Fruit fly (Drosophila melanogaster) whole organism, embryonic: ENCODE measurements around the gene CG31798.

Experiments used
- ATbp ChIP-seq: fragments of 200-800 bp; sonication (Bioruptor generic); optimal IDR thresholded peaks from 2 replicates; lab custom pipeline; 2017; ENCODE audit warnings: missing biosample characterization, mild to moderate bottlenecking, missing genetic modification characterization, missing genetic modification reagents
- Adf1 ChIP-seq: fragments of 200-800 bp; sonication (Bioruptor generic); IDR thresholded peaks from 2 replicates; pipeline ENCODE4 v1.3.6; 2022; ENCODE audit warnings: missing biosample characterization, missing genetic modification characterization
- B-H1 ChIP-seq: fragments of 200-800 bp; sonication (Bioruptor generic); IDR thresholded peaks from 3 replicates; pipeline ENCODE4 v1.3.6; 2022; ENCODE audit warnings: missing biosample characterization, missing genetic modification characterization
- CG10431 ChIP-seq: fragments of 200-800 bp; sonication (Bioruptor generic); optimal IDR thresholded peaks from 3 replicates; lab custom pipeline; 2018; ENCODE audit warnings: missing biosample characterization, mild to moderate bottlenecking, missing genetic modification characterization
- CG10565 ChIP-seq: fragments of 200-800 bp; sonication (Bioruptor generic); optimal IDR thresholded peaks from 3 replicates; lab custom pipeline; 2016; ENCODE audit warnings: missing biosample characterization, mild to moderate bottlenecking, missing genetic modification characterization
- CG12155 ChIP-seq: fragments of 200-800 bp; sonication (Bioruptor generic); optimal IDR thresholded peaks from 3 replicates; lab custom pipeline; 2016; ENCODE audit warnings: missing biosample characterization, missing genetic modification characterization
- CG13624 ChIP-seq: fragments of 200-800 bp; sonication (Bioruptor generic); optimal IDR thresholded peaks from 2 replicates; lab custom pipeline; 2016; ENCODE audit warnings: missing biosample characterization, missing genetic modification characterization
- CG16813 ChIP-seq: fragments of 200-800 bp; sonication (Bioruptor generic); IDR thresholded peaks from 3 replicates; pipeline ENCODE4 v1.3.6; 2022; ENCODE audit warnings: missing biosample characterization, missing genetic modification characterization; ENCODE audit not compliant: partially characterized antibody
- CG17328 ChIP-seq: fragments of 200-800 bp; sonication (Bioruptor generic); IDR thresholded peaks from 2 replicates; pipeline ENCODE4 v1.3.6; 2022; ENCODE audit warnings: missing biosample characterization, missing genetic modification characterization
- CG17385 ChIP-seq: fragments of 200-800 bp; sonication (Bioruptor generic); optimal IDR thresholded peaks from 3 replicates; lab custom pipeline; 2018; ENCODE audit warnings: missing biosample characterization, mild to moderate bottlenecking, missing genetic modification characterization
- CG18011 ChIP-seq: fragments of 200-800 bp; sonication (Bioruptor generic); optimal IDR thresholded peaks from 2 replicates; lab custom pipeline; 2017; ENCODE audit warnings: missing biosample characterization, missing genetic modification characterization, mild to moderate bottlenecking, moderate library complexity, missing genotype
- CG2129 ChIP-seq: fragments of 200-800 bp; sonication (Bioruptor generic); IDR thresholded peaks from 2 replicates; pipeline ENCODE4 v1.3.6; 2022; ENCODE audit warnings: missing biosample characterization, missing genetic modification characterization; ENCODE audit not compliant: partially characterized antibody
- CG2199 ChIP-seq: fragments of 200-800 bp; sonication (Bioruptor generic); IDR thresholded peaks from 3 replicates; pipeline ENCODE4 v1.3.6; 2022; ENCODE audit warnings: missing biosample characterization, missing genetic modification characterization
- CG2712 ChIP-seq: fragments of 200-800 bp; optimal IDR thresholded peaks from 3 replicates; lab custom pipeline; 2019; ENCODE audit warnings: missing biosample characterization, mild to moderate bottlenecking, missing genetic modification characterization, moderate library complexity
- CG4282 ChIP-seq: fragments of 200-800 bp; sonication (Bioruptor generic); optimal IDR thresholded peaks from 2 replicates; lab custom pipeline; 2016; ENCODE audit warnings: missing biosample characterization, missing genetic modification characterization
- CG4854 ChIP-seq: fragments of 200-800 bp; sonication (Bioruptor generic); optimal IDR thresholded peaks from 2 replicates; lab custom pipeline; 2016; ENCODE audit warnings: missing biosample characterization, missing genetic modification characterization, inconsistent platforms
- CG6813 ChIP-seq: fragments of 200-800 bp; sonication (Bioruptor generic); optimal IDR thresholded peaks from 2 replicates; lab custom pipeline; 2017; ENCODE audit warnings: missing biosample characterization, missing genetic modification characterization, mild to moderate bottlenecking, moderate library complexity, missing genetic modification reagents
- CG9437 ChIP-seq: fragments of 200-800 bp; sonication (Bioruptor generic); optimal IDR thresholded peaks from 2 replicates; lab custom pipeline; 2018; ENCODE audit warnings: missing biosample characterization, mild to moderate bottlenecking, missing genetic modification characterization
- Camta ChIP-seq: fragments of 200-800 bp; sonication (Bioruptor generic); optimal IDR thresholded peaks from 2 replicates; lab custom pipeline; 2016; ENCODE audit warnings: missing biosample characterization, missing genetic modification characterization
- Dp ChIP-seq: fragments of 200-800 bp; sonication (Bioruptor generic); optimal IDR thresholded peaks from 2 replicates; lab custom pipeline; 2018; ENCODE audit warnings: missing biosample characterization, mild to moderate bottlenecking, missing genetic modification characterization, moderate library complexity
- Meics ChIP-seq: fragments of 200-800 bp; sonication (Bioruptor generic); optimal IDR thresholded peaks from 2 replicates; lab custom pipeline; 2017; ENCODE audit warnings: missing biosample characterization, mild to moderate bottlenecking, missing genetic modification characterization
- NFAT ChIP-seq: fragments of 200-800 bp; sonication (Bioruptor generic); IDR thresholded peaks from 2 replicates; pipeline ENCODE4 v1.3.6; 2022; ENCODE audit warnings: missing biosample characterization, missing genetic modification characterization
- Nf-YB ChIP-seq: fragments of 200-800 bp; sonication (Bioruptor generic); optimal IDR thresholded peaks from 3 replicates; lab custom pipeline; 2019; ENCODE audit warnings: missing biosample characterization, mild to moderate bottlenecking, missing genetic modification characterization, moderate library complexity
- Poxn ChIP-seq: fragments of 200-800 bp; sonication (Bioruptor generic); IDR thresholded peaks from 2 replicates; pipeline ENCODE4 v1.3.6; 2022; ENCODE audit warnings: missing biosample characterization, missing genetic modification characterization
- Scr ChIP-seq: fragments of 200-800 bp; sonication (Bioruptor generic); IDR thresholded peaks from 2 replicates; pipeline ENCODE4 v1.3.6; 2022; ENCODE audit warnings: missing biosample characterization, missing genetic modification characterization; ENCODE audit not compliant: partially characterized antibody
- ara ChIP-seq: fragments of 200-800 bp; sonication (Bioruptor generic); IDR thresholded peaks from 2 replicates; pipeline ENCODE4 v1.3.6; 2022; ENCODE audit warnings: missing biosample characterization, missing genetic modification characterization
- crol ChIP-seq: fragments of 200-800 bp; sonication (Bioruptor generic); IDR thresholded peaks from 2 replicates; pipeline ENCODE4 v1.3.6; 2022; ENCODE audit warnings: missing biosample characterization, missing genetic modification characterization
- crp ChIP-seq, 2 experiments: fragments of 200-800 bp; sonication (Bioruptor generic); optimal IDR thresholded peaks; 2 replicates in 1 of 2; 3 replicates in 1 of 2; lab custom pipeline; 2017; ENCODE audit warnings: missing biosample characterization in 2 of 2, missing genetic modification characterization in 2 of 2, mild to moderate bottlenecking in 1 of 2, moderate library complexity in 1 of 2
- cwo ChIP-seq: fragments of 200-800 bp; sonication (Bioruptor generic); optimal IDR thresholded peaks from 3 replicates; lab custom pipeline; 2017; ENCODE audit warnings: missing biosample characterization, missing genetic modification characterization, mild to moderate bottlenecking, moderate library complexity, missing genetic modification reagents
- emc ChIP-seq: fragments of 200-800 bp; sonication (Bioruptor generic); optimal IDR thresholded peaks from 2 replicates; lab custom pipeline; 2016; ENCODE audit warnings: missing biosample characterization, missing genetic modification characterization
- ewg ChIP-seq: fragments of 200-800 bp; sonication (Bioruptor generic); optimal IDR thresholded peaks from 3 replicates; lab custom pipeline; 2017; ENCODE audit warnings: mild to moderate bottlenecking, missing biosample characterization, missing genetic modification reagents, missing genetic modification characterization
- gfzf ChIP-seq: fragments of 200-800 bp; sonication (Bioruptor generic); optimal IDR thresholded peaks from 2 replicates; lab custom pipeline; 2016; ENCODE audit warnings: missing biosample characterization, mild to moderate bottlenecking, missing genetic modification characterization, moderate library complexity
- gt ChIP-seq: fragments of 200-800 bp; sonication (Bioruptor generic); IDR thresholded peaks from 2 replicates; pipeline ENCODE4 v1.3.6; 2022; ENCODE audit warnings: missing biosample characterization, missing genetic modification characterization
- hkb ChIP-seq, 2 experiments: fragments of 200-800 bp in 1 of 2; fragments of >200 bp in 1 of 2; sonication (Bioruptor generic) in 1 of 2; IDR thresholded peaks in 1 of 2; optimal IDR thresholded peaks in 1 of 2; 2 replicates each; pipeline versions ENCODE4 v1.3.6 to Lab custom; 2017 to 2022; ENCODE audit warnings: missing biosample characterization in 1 of 2, missing genetic modification characterization in 1 of 2
- inv ChIP-seq: fragments of 200-800 bp; sonication (Bioruptor generic); IDR thresholded peaks from 2 replicates; pipeline ENCODE4 v1.3.6; 2022; ENCODE audit warnings: missing biosample characterization, missing genetic modification characterization; ENCODE audit not compliant: partially characterized antibody
- kah ChIP-seq: fragments of 200-800 bp; sonication (Bioruptor generic); optimal IDR thresholded peaks from 2 replicates; lab custom pipeline; 2018; ENCODE audit warnings: missing biosample characterization, mild to moderate bottlenecking, missing genetic modification characterization
- lab ChIP-seq: fragments of 200-800 bp; sonication (Bioruptor generic); optimal IDR thresholded peaks from 3 replicates; lab custom pipeline; 2017; ENCODE audit warnings: missing biosample characterization, missing genetic modification characterization, mild to moderate bottlenecking, moderate library complexity, missing genetic modification reagents
- lmd ChIP-seq: fragments of 200-800 bp; sonication (Bioruptor generic); IDR thresholded peaks from 2 replicates; pipeline ENCODE4 v1.3.6; 2022; ENCODE audit warnings: missing biosample characterization, missing genetic modification characterization
- lov ChIP-seq, 2 experiments: fragments of 200-800 bp in 1 of 2; fragments of >200 bp in 1 of 2; sonication (Bioruptor generic) in 1 of 2; IDR thresholded peaks in 1 of 2; optimal IDR thresholded peaks in 1 of 2; 2 replicates in 1 of 2; 3 replicates in 1 of 2; pipeline versions ENCODE4 v1.3.6 to Lab custom; 2017 to 2022; ENCODE audit warnings: missing biosample characterization in 1 of 2, missing genetic modification characterization in 1 of 2
- maf-S ChIP-seq: fragments of 200-800 bp; sonication (Bioruptor generic); optimal IDR thresholded peaks from 2 replicates; lab custom pipeline; 2016; ENCODE audit warnings: missing biosample characterization, missing genetic modification characterization
- mirr ChIP-seq: fragments of 200-800 bp; sonication (Bioruptor generic); optimal IDR thresholded peaks from 3 replicates; lab custom pipeline; 2018; ENCODE audit warnings: missing biosample characterization, mild to moderate bottlenecking, missing genetic modification characterization
- oc ChIP-seq: fragments of 200-800 bp; sonication (Bioruptor generic); optimal IDR thresholded peaks from 2 replicates; lab custom pipeline; 2018; ENCODE audit warnings: missing biosample characterization, mild to moderate bottlenecking, missing genetic modification characterization, moderate library complexity
- pros ChIP-seq: fragments of 200-800 bp; sonication (Bioruptor generic); optimal IDR thresholded peaks from 3 replicates; lab custom pipeline; 2019; ENCODE audit warnings: missing biosample characterization, mild to moderate bottlenecking, missing genetic modification characterization, moderate library complexity
- sd ChIP-seq: fragments of 200-800 bp; sonication (Bioruptor generic); optimal IDR thresholded peaks from 3 replicates; lab custom pipeline; 2018; ENCODE audit warnings: missing biosample characterization, mild to moderate bottlenecking, missing genetic modification characterization, moderate library complexity
- sens-2 ChIP-seq: fragments of 200-800 bp; sonication (Bioruptor generic); IDR thresholded peaks from 2 replicates; pipeline ENCODE4 v1.3.6; 2022; ENCODE audit warnings: missing biosample characterization, missing genetic modification characterization
- slp2 ChIP-seq: fragments of 200-800 bp; sonication (Bioruptor generic); optimal IDR thresholded peaks from 2 replicates; lab custom pipeline; 2016; ENCODE audit warnings: missing biosample characterization, missing genetic modification characterization
- tna ChIP-seq: fragments of 200-800 bp; sonication (Bioruptor generic); IDR thresholded peaks from 2 replicates; pipeline ENCODE4 v1.3.6; 2022; ENCODE audit warnings: missing biosample characterization, missing genetic modification characterization; ENCODE audit not compliant: partially characterized antibody

The CG31798 gene

DNA sequence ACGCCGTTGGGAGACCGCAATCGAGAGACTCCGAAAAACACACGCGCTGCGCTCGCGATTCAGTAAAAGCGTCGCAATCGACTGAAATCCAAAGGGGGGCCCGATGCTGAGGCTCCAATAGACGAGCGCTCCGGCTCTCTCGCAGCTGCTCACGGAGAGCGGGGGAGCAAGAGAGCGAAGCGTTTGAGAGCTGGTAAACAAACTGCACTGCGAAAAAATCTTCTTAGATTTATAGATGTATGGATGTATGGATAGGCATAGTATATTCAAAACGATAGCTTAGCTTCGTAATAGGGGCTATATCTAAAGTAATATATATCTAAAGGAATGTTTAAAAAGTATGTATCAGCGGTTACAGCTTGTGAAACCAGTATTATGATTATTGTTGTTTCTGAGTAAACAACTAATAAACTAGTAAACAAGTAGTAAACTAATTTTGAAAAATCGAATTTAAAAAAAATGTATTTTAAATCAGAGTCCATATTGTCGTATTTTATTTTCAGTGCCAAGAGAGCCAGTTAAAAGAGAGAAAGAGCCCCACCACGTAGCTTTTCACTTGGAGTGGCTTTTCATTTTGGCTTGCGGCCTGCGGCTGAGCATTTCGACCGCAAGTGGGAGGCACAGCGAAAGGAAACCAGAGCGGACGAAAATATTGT lies 29.6 kb downstream of the CG31798 start, which contains the start of the genes Alp12 and CG13085 (continued):
- peak; percentile 97 for TF ChIP-seq ATbp (GFP tag; lab: Kevin White, UChicago)
- peak; percentile 96 for TF ChIP-seq CG9437 (GFP tag; lab: Kevin White, UChicago)
- TF ChIP-seq B-H1 (GFP tag; lab: Robert Waterston, UW): peak; percentile 91
- peak; percentile 77 for TF ChIP-seq sens-2 (GFP tag; lab: Robert Waterston, UW)
- TF ChIP-seq CG6813 (GFP tag; lab: Kevin White, UChicago): peak; percentile 97
- TF ChIP-seq pros (GFP tag; lab: Kevin White, UChicago): peak; percentile 82
- TF ChIP-seq gt: peak; percentile 90
- TF ChIP-seq Meics (GFP tag; lab: Kevin White, UChicago): peak; percentile 99
- peak; percentile 83 for TF ChIP-seq Adf1
- TF ChIP-seq oc (tag; lab: Kevin White, UChicago): peak; percentile 95
- peak; percentile 75 for TF ChIP-seq CG10565 (GFP tag; lab: Kevin White, UChicago)
- TF ChIP-seq CG4854 (GFP tag; lab: Kevin White, UChicago): peak; percentile 91
- peak; percentile 90 for TF ChIP-seq Nf-YB (GFP tag; lab: Kevin White, UChicago)
- peak; percentile 92 for TF ChIP-seq NFAT (GFP tag; lab: Robert Waterston, UW)
- peak; percentile 76 for TF ChIP-seq crol (GFP tag; lab: Robert Waterston, UW)
- TF ChIP-seq Dp: peak; percentile 31
- peak; percentile 86 for TF ChIP-seq emc
- TF ChIP-seq CG17328 (GFP tag; lab: Robert Waterston, UW): peak; percentile 93
- TF ChIP-seq Scr: no peak
- peak; percentile 98 for TF ChIP-seq CG17385 (GFP tag; lab: Kevin White, UChicago)
- peak; percentile 95 for TF ChIP-seq ara (GFP tag; lab: Robert Waterston, UW)
- TF ChIP-seq CG2199 (GFP tag; lab: Robert Waterston, UW): 0 out of 3 replicates have a peak, but pooled peaks have one; percentile 86
- TF ChIP-seq CG2712: peak; percentile 99
- TF ChIP-seq gfzf (GFP tag; lab: Kevin White, UChicago): peak; percentile 0
- peak; percentile 93 for TF ChIP-seq sd
- TF ChIP-seq mirr (GFP tag; lab: Kevin White, UChicago): peak; percentile 94
- TF ChIP-seq ewg: peak; percentile 96
- no peak for TF ChIP-seq CG16813 (GFP tag; lab: Robert Waterston, UW)
- TF ChIP-seq CG2129 (GFP tag; lab: Robert Waterston, UW): no peak
- peak; percentile 93 for TF ChIP-seq kah
- TF ChIP-seq tna: peak; percentile 15; the same call in 1 of the 2 replicates
- TF ChIP-seq hkb (optimal IDR thresholded peaks at IDR 0.05; lab: Kevin White, UChicago): no peak
- TF ChIP-seq hkb (GFP tag; IDR thresholded peaks at IDR 0.05; lab: Robert Waterston, UW): peak; percentile 97
- no peak for TF ChIP-seq inv (GFP tag; lab: Robert Waterston, UW)
- peak; percentile 96 for TF ChIP-seq CG13624
- TF ChIP-seq lab (GFP tag; lab: Kevin White, UChicago): peak; percentile 99
- peak; percentile 98 for TF ChIP-seq lmd (GFP tag; lab: Robert Waterston, UW)
- TF ChIP-seq CG18011 (GFP tag; lab: Kevin White, UChicago): peak; percentile 89
- no peak for TF ChIP-seq lov (optimal IDR thresholded peaks at IDR 0.05; lab: Kevin White, UChicago)
- peak; percentile 79; the same call in 2 of the 3 replicates for TF ChIP-seq lov (GFP tag; IDR thresholded peaks at IDR 0.05; lab: Robert Waterston, UW)
- peak; percentile 96 for TF ChIP-seq Camta
- TF ChIP-seq CG12155 (GFP tag; lab: Kevin White, UChicago): peak; percentile 95
- TF ChIP-seq maf-S (GFP tag; lab: Kevin White, UChicago): peak; percentile 91
- TF ChIP-seq crp (GFP tag; optimal IDR thresholded peaks at IDR 0.05; lab: Kevin White, UChicago): peak in 1 of 2 experiments; percentile 73
- TF ChIP-seq slp2 (GFP tag; lab: Kevin White, UChicago): peak; percentile 92
- TF ChIP-seq CG4282 (GFP tag; lab: Kevin White, UChicago): peak; percentile 70
- TF ChIP-seq CG10431 (GFP tag; lab: Kevin White, UChicago): peak; percentile 96
- peak; percentile 89 for TF ChIP-seq Poxn (GFP tag; lab: Robert Waterston, UW)
- TF ChIP-seq cwo (GFP tag; lab: Kevin White, UChicago): peak; percentile 97
